Fruit fly (Drosophila melanogaster): ENCODE results near the gene Tsp66A.

dm6 chr3L:7440633-7441032, 24.7 kb upstream of the Tsp66A start, which contains the start of gene sphinx2:
- TF ChIP-seq lz (GFP tag; optimal IDR thresholded peaks at IDR 0.05) (no peak), Smox (GFP tag; optimal IDR thresholded peaks at IDR 0.05) (no peak), CG6792 (GFP tag; optimal IDR thresholded peaks at IDR 0.05) (no peak), svp (GFP tag) (no peak), CG6276 (GFP tag; optimal IDR thresholded peaks at IDR 0.05) (no peak), CG6163 (GFP tag; IDR thresholded peaks at IDR 0.05) (no peak)
